Worm (Caenorhabditis elegans): ENCODE data around the gene sri-40.
"Not testable (repeated sequence)": the region's sequence is repeated elsewhere in the genome, so short reads cannot be mapped to it uniquely, and the experiment has no call there.

The sri-40 gene

ce11 chrII:3206423-3206989, 28.7 kb downstream of the sri-40 start, which contains the start of the genes ZC239.20 and ZC239.21:
Gene ZC239.20 (minus strand): TSS chrII:3206523.
Gene ZC239.21 (plus strand): TSS chrII:3206939.
- TF ChIP-seq skn-1 (tag; optimal IDR thresholded peaks at IDR 0.05) (no peak), nfya-1 (tag; optimal IDR thresholded peaks at IDR 0.05; ENCODE audit: insufficient read depth) (no peak), nhr-43 (tag; optimal IDR thresholded peaks at IDR 0.05; ENCODE audit: poor library complexity, severe bottlenecking) (no peak), fkh-10 (GFP tag; optimal IDR thresholded peaks at IDR 0.05) (no peak), lin-39 (tag; optimal IDR thresholded peaks at IDR 0.05) (no peak), elt-3 (tag; optimal IDR thresholded peaks at IDR 0.05) (no peak), zag-1 (tag; optimal IDR thresholded peaks at IDR 0.05) (no peak)

- no peak for TF ChIP-seq pha-4 (tag; optimal IDR thresholded peaks at IDR 0.05)
- no peak for TF ChIP-seq elt-2 (tag; optimal IDR thresholded peaks at IDR 0.05)
- no peak for TF ChIP-seq ceh-16 (tag; optimal IDR thresholded peaks at IDR 0.05)
- TF ChIP-seq ztf-11 (tag; optimal IDR thresholded peaks at IDR 0.05) = no peak
- no peak for TF ChIP-seq jun-1 (tag; optimal IDR thresholded peaks at IDR 0.05)
- no peak for TF ChIP-seq nhr-43 (tag; optimal IDR thresholded peaks at IDR 0.05; ENCODE audit: poor library complexity, severe bottlenecking)
- no peak for TF ChIP-seq ama-1 (optimal IDR thresholded peaks at IDR 0.05)
- no peak for TF ChIP-seq ZK546.5 (tag; optimal IDR thresholded peaks at IDR 0.05)
- TF ChIP-seq elt-1 (tag; optimal IDR thresholded peaks at IDR 0.05) = no peak
- no peak for TF ChIP-seq lin-39 (tag; optimal IDR thresholded peaks at IDR 0.05)
- no peak for TF ChIP-seq egl-27 (tag; optimal IDR thresholded peaks at IDR 0.05)
- TF ChIP-seq lin-15B (tag; optimal IDR thresholded peaks at IDR 0.05) = no peak
- no peak for TF ChIP-seq egl-5 (tag; optimal IDR thresholded peaks at IDR 0.05)
- no peak for TF ChIP-seq lsy-12 (tag; optimal IDR thresholded peaks at IDR 0.05)
- TF ChIP-seq nhr-76 (tag; optimal IDR thresholded peaks at IDR 0.05) = no peak
Observed at ce11 chrII:3208679-3209078, 30.9 kb downstream of the sri-40 start, which contains the start of gene sdz-35. Gene sdz-35 (minus strand): TSS chrII:3208779.

ce11 chrII:3209251-3209650, 31.5 kb downstream of the sri-40 start, which contains the start of gene ZC239.6:
Gene ZC239.6 (plus strand): TSS chrII:3209631.
- TF ChIP-seq elt-3 (tag; optimal IDR thresholded peaks at IDR 0.05) = no peak
- TF ChIP-seq hmg-11 (tag; optimal IDR thresholded peaks at IDR 0.05) = peak; percentile 30
- peak; percentile 33 for TF ChIP-seq snpc-4 (tag; optimal IDR thresholded peaks at IDR 0.05)
- no peak for TF ChIP-seq elt-2 (tag; optimal IDR thresholded peaks at IDR 0.05)
- no peak for TF ChIP-seq ztf-4 (tag; optimal IDR thresholded peaks at IDR 0.05)
- TF ChIP-seq ceh-16 (tag; optimal IDR thresholded peaks at IDR 0.05) = no peak
- no peak for TF ChIP-seq fkh-10 (GFP tag; optimal IDR thresholded peaks at IDR 0.05)
- no peak for TF ChIP-seq tbx-2 (tag; optimal IDR thresholded peaks at IDR 0.05)
- TF ChIP-seq nhr-23 (tag; optimal IDR thresholded peaks at IDR 0.05) = peak; percentile 3
- peak; percentile 66 for TF ChIP-seq pha-4 (tag; optimal IDR thresholded peaks at IDR 0.05)
- no peak for TF ChIP-seq skn-1 (tag; optimal IDR thresholded peaks at IDR 0.05)
- no peak for TF ChIP-seq egl-5 (tag; optimal IDR thresholded peaks at IDR 0.05)
- TF ChIP-seq nfya-1 (tag; optimal IDR thresholded peaks at IDR 0.05; ENCODE audit: insufficient read depth) = peak; percentile 55

- TF ChIP-seq pqm-1 (tag; optimal IDR thresholded peaks at IDR 0.05) (no peak), fos-1 (tag; optimal IDR thresholded peaks at IDR 0.05) (no peak), daf-12 (tag; optimal IDR thresholded peaks at IDR 0.05) (no peak)
Observed at ce11 chrII:3210365-3210764, 32.6 kb downstream of the sri-40 start, which contains the start of gene ZC239.5. Gene ZC239.5 (plus strand): TSS chrII:3210665.

ce11 chrII:3213898-3214297, 36.1 kb downstream of the sri-40 start, which contains the start of gene ZC239.4:
Gene ZC239.4 (plus strand): TSS chrII:3214198.
- TF ChIP-seq nhr-11 (tag; optimal IDR thresholded peaks at IDR 0.05) (no peak), elt-2 (tag; optimal IDR thresholded peaks at IDR 0.05) (no peak), sea-2 (GFP tag; optimal IDR thresholded peaks at IDR 0.05) (no peak), elt-3 (tag; optimal IDR thresholded peaks at IDR 0.05) (no peak)

- not testable (repeated sequence) for TF ChIP-seq eor-1 (tag; optimal IDR thresholded peaks at IDR 0.05); lsy-12 (tag; optimal IDR thresholded peaks at IDR 0.05); fkh-10 (GFP tag; optimal IDR thresholded peaks at IDR 0.05)
Observed at ce11 chrII:3215762-3216161, 38.0 kb downstream of the sri-40 start, which contains the start of gene ZC239.3. Gene ZC239.3 (plus strand): TSS chrII:3216062.
